Worm (Caenorhabditis elegans): ENCODE measurements around the gene C50E10.1.
A peak's percentile ranks its signal among the peaks of the same experiment; 100 is the strongest.

C50E10.1 gene

DNA sequence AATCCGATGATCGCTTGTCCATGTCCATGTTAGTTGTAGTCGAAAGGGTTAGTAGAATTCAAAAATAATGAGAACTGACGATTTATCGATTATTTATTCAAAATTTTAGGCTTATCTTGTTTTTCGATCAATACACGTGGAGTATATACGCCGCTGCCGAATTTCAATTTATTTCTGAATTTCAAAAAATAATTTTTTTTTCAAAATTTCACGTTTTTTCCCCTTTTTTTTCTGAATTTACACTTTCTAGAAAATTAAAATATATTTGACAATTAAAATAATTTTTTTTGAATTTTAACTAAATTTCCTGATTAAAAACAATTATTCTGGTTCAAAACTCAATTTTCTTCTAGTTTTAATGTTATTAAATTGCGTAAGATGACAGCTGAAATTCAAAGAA lies at the start of gene C50E10.1:
C50E10.1 (minus strand) TSS at position 101 of the 400 bp plus-strand sequence.
- TF ChIP-seq C16A3.4 (tag; optimal IDR thresholded peaks at IDR 0.05) (no peak), pax-3 (tag; optimal IDR thresholded peaks at IDR 0.05) (no peak), nhr-12 (tag; optimal IDR thresholded peaks at IDR 0.05) (no peak), aha-1 (tag; optimal IDR thresholded peaks at IDR 0.05) (no peak), ceh-88 (GFP tag; IDR thresholded peaks at IDR 0.05) (no peak), sup-37 (GFP tag; optimal IDR thresholded peaks at IDR 0.05) (no peak), lir-3 (tag; optimal IDR thresholded peaks at IDR 0.05; ENCODE audit: poor library complexity) (no peak), F16B12.6 (tag; optimal IDR thresholded peaks at IDR 0.05) (no peak), ceh-90 (tag; optimal IDR thresholded peaks at IDR 0.05) (no peak), hpl-2 (GFP tag; optimal IDR thresholded peaks at IDR 0.05) (no peak), zag-1 (tag; optimal IDR thresholded peaks at IDR 0.05) (no peak), elt-3 (tag; optimal IDR thresholded peaks at IDR 0.05) (no peak), efl-1 (optimal IDR thresholded peaks at IDR 0.05) (no peak), efl-1 (GFP tag; optimal IDR thresholded peaks at IDR 0.05 in 1 of 2) (no peak), ceh-8 (GFP tag; optimal IDR thresholded peaks at IDR 0.05) (no peak), nhr-90 (tag; optimal IDR thresholded peaks at IDR 0.05; ENCODE audit: poor library complexity) (no peak), unc-98 (GFP tag; IDR thresholded peaks at IDR 0.05) (no peak), zip-4 (GFP tag; optimal IDR thresholded peaks at IDR 0.05) (no peak), dpl-1 (GFP tag; optimal IDR thresholded peaks at IDR 0.05) (no peak), nhr-77 (tag; optimal IDR thresholded peaks at IDR 0.05) (no peak)

DNA sequence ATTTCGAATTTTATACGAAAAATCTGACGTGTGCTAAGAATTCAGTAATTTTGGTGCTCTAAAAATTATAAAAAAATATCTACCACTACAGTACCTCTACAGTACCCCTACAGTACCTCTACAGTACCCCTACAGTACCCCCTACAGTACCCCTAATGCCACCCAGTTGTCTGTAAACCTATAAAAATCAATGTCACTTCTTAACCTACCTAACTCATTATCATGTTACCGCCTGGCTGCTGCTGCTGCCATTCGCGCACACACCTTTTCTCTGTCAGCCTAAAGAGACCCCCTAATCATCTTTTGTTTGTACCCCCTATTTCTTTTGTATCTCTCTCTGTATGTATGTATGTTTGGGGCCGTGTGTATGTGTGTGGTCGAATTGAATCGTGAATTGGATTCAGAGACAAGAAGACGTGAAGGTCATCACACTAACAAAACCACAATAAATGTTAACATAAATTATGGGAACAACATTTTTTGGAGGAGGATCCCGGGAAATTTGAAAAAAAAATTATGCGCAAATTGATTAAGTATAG lies 48.6 kb upstream of the C50E10.1 start:
- TF ChIP-seq nhr-71 (tag; optimal IDR thresholded peaks at IDR 0.05) (peak; percentile 25), nhr-90 (tag; optimal IDR thresholded peaks at IDR 0.05; ENCODE audit: poor library complexity) (no peak), nhr-84 (tag; optimal IDR thresholded peaks at IDR 0.05) (no peak), pax-3 (tag; optimal IDR thresholded peaks at IDR 0.05) (no peak), egl-13 (tag; optimal IDR thresholded peaks at IDR 0.05) (no peak), lsy-2 (tag; optimal IDR thresholded peaks at IDR 0.05) (peak in 1 of 2 experiments; percentile 72), ztf-4 (tag; optimal IDR thresholded peaks at IDR 0.05) (no peak), rnt-1 (tag; optimal IDR thresholded peaks at IDR 0.05) (no peak), sptf-1 (tag; optimal IDR thresholded peaks at IDR 0.05) (no peak), hpl-2 (GFP tag; optimal IDR thresholded peaks at IDR 0.05) (no peak), zag-1 (tag; optimal IDR thresholded peaks at IDR 0.05) (no peak), lin-14 (GFP tag; optimal IDR thresholded peaks at IDR 0.05) (peak; percentile 54), fkh-8 (tag; optimal IDR thresholded peaks at IDR 0.05) (no peak), C04F5.9 (tag; optimal IDR thresholded peaks at IDR 0.05) (no peak), mef-2 (tag; optimal IDR thresholded peaks at IDR 0.05) (no peak), elt-3 (tag; optimal IDR thresholded peaks at IDR 0.05) (peak in 1 of 6 experiments; percentile 24), snu-23 (GFP tag; optimal IDR thresholded peaks at IDR 0.05) (peak; percentile 40), lin-35 (GFP tag; optimal IDR thresholded peaks at IDR 0.05) (peak in 1 of 2 experiments; percentile 17), mep-1 (tag; optimal IDR thresholded peaks at IDR 0.05) (peak; percentile 34), nhr-20 (tag; optimal IDR thresholded peaks at IDR 0.05) (peak; percentile 13), irx-1 (tag; optimal IDR thresholded peaks at IDR 0.05) (no peak), nhr-85 (tag) (peak; percentile 83), blmp-1 (tag; optimal IDR thresholded peaks at IDR 0.05) (peak; percentile 12), unc-130 (tag; optimal IDR thresholded peaks at IDR 0.05) (no peak), ceh-82 (tag; optimal IDR thresholded peaks at IDR 0.05) (peak in 1 of 3 experiments; percentile 1)

DNA sequence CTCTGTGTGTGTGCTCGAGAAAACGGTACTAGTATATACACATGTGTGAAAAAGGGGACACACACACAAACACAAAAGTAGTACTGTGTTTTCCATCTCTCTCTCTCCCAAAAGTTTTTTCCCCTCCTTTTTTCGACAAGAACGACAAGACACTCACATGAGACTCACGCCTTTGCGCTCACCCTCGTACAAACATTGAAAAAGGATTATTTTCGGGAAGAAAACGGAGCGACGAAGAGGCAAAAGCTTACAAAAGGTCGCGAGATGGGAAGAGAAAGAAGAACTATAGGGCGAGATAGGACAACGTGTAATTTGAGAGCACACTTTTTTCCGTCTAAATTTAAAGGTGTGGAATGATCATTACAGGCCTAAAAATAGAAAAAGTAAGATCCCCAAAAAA lies 47.6 kb upstream of the C50E10.1 start:
- no peak for TF ChIP-seq nhr-11 (tag; optimal IDR thresholded peaks at IDR 0.05)
- no peak for TF ChIP-seq C34B4.2 (tag; optimal IDR thresholded peaks at IDR 0.05)
- no peak for TF ChIP-seq aha-1 (tag; optimal IDR thresholded peaks at IDR 0.05)
- peak; percentile 7 for TF ChIP-seq nhr-20 (tag; optimal IDR thresholded peaks at IDR 0.05)
- no peak for TF ChIP-seq hpl-2 (GFP tag; optimal IDR thresholded peaks at IDR 0.05)
- TF ChIP-seq dsc-1 (tag; optimal IDR thresholded peaks at IDR 0.05): no peak
- no peak for TF ChIP-seq ztf-4 (tag; optimal IDR thresholded peaks at IDR 0.05)
- TF ChIP-seq lin-14 (GFP tag; optimal IDR thresholded peaks at IDR 0.05): peak; percentile 37
- peak; percentile 44 for TF ChIP-seq nhr-77 (tag; optimal IDR thresholded peaks at IDR 0.05)
- no peak for TF ChIP-seq ceh-8 (GFP tag; optimal IDR thresholded peaks at IDR 0.05)
- TF ChIP-seq nhr-90 (tag; optimal IDR thresholded peaks at IDR 0.05; ENCODE audit: poor library complexity): no peak
- TF ChIP-seq swsn-7 (tag; optimal IDR thresholded peaks at IDR 0.05): no peak
- no peak for TF ChIP-seq lin-15B (tag; optimal IDR thresholded peaks at IDR 0.05)
- TF ChIP-seq fkh-8 (tag; optimal IDR thresholded peaks at IDR 0.05): no peak
- TF ChIP-seq vab-15 (tag; optimal IDR thresholded peaks at IDR 0.05): no peak
- no peak for TF ChIP-seq blmp-1 (tag; optimal IDR thresholded peaks at IDR 0.05)
- TF ChIP-seq lir-3 (tag; optimal IDR thresholded peaks at IDR 0.05; ENCODE audit: poor library complexity): no peak
- TF ChIP-seq sup-37 (GFP tag; optimal IDR thresholded peaks at IDR 0.05): peak; percentile 39
- peak in 1 of 2 experiments; percentile 33 for TF ChIP-seq lin-35 (GFP tag; optimal IDR thresholded peaks at IDR 0.05)

Measured in whole organism, L1 larva.